Fruit fly (Drosophila melanogaster): ENCODE results near the gene DCTN6-p27.

dm6 chr2L:19108377-19108876 is 23.7 kb upstream of the DCTN6-p27 start, which contains the start of gene Lim3:
- TF ChIP-seq lola (GFP tag; optimal IDR thresholded peaks at IDR 0.05), result no peak
- TF ChIP-seq GATAd (GFP tag; optimal IDR thresholded peaks at IDR 0.05), result no peak
- TF ChIP-seq Dfd (GFP tag; optimal IDR thresholded peaks at IDR 0.05), result no peak
- no peak for TF ChIP-seq br (GFP tag; optimal IDR thresholded peaks at IDR 0.05)
- TF ChIP-seq dmrt93B (GFP tag; optimal IDR thresholded peaks at IDR 0.05), result no peak
- TF ChIP-seq psq (GFP tag; optimal IDR thresholded peaks at IDR 0.05), result no peak
- no peak for TF ChIP-seq CrebA (GFP tag; optimal IDR thresholded peaks at IDR 0.05; ENCODE audit: borderline replicate concordance)
- TF ChIP-seq dl (GFP tag; optimal IDR thresholded peaks at IDR 0.05; ENCODE audit: insufficient read depth in 1 of 2, partially characterized antibody in 2 of 2), result no peak
